Worm (Caenorhabditis elegans): Measurements from ENCODE around the gene srx-64.

Gene srx-64

DNA sequence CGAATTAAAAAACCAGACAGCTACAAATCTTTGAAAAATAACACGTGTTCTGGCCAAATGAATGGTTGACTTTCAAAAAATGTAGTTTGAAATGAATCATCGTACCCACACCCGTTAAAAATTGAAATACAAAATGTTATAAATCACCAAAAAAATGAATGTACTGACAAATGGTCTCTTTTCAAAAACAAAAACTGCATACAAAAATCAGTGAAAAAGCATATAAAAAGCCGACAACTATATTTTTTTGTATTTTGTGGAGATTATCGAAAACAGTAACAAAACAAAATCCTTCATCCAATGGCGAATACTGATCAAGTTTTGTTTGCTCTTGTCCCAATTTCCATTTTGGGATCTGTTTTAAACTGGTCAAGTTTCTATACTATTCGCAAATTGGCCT lies 9.9 kb upstream of the srx-64 start, which contains the start of gene srx-66:
Gene srx-66 (plus strand): TSS at position 301 of the 400 bp plus-strand sequence.
- TF ChIP-seq athp-1 (tag; optimal IDR thresholded peaks at IDR 0.05): no peak
- no peak for TF ChIP-seq repo-1 (tag; optimal IDR thresholded peaks at IDR 0.05)
- no peak for TF ChIP-seq tbx-9 (tag; optimal IDR thresholded peaks at IDR 0.05; ENCODE audit: borderline replicate concordance)
- TF ChIP-seq attf-6 (GFP tag; IDR thresholded peaks at IDR 0.05): no peak
- TF ChIP-seq akir-1 (GFP tag; optimal IDR thresholded peaks at IDR 0.05): no peak
- no peak for TF ChIP-seq Y56A3A.18 (GFP tag; IDR thresholded peaks at IDR 0.05)
- no peak for TF ChIP-seq lin-40 (tag; optimal IDR thresholded peaks at IDR 0.05)
- TF ChIP-seq tbp1 (GFP tag; optimal IDR thresholded peaks at IDR 0.05): no peak
- TF ChIP-seq egl-44 (GFP tag; IDR thresholded peaks at IDR 0.05): no peak

DNA sequence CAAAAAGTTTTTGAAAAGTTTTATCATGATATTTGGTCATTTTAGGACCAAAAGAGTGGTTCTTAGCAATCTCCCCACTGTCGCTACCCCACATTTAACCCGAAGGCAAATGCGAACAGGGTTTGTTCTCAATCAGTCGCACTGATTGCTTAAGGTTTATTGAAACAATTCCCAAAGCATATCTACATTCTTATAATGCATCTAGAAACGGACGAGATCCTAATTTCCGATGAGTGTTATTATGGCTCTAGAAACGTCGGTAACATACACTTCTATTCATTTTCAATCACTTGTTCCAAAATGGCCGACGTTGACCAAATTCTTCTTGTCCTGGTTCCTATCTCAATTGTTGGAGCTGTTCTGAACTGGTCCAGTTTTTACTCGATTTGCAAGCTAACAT lies 7.6 kb upstream of the srx-64 start, which contains the start of gene srx-65:
Gene srx-65 (plus strand): TSS at position 301 of the 400 bp plus-strand sequence.
- no peak for TF ChIP-seq F23B12.7 (tag; optimal IDR thresholded peaks at IDR 0.05; ENCODE audit: insufficient read depth)

ce11 chrV:3922547-3922946 lies 6.7 kb upstream of the srx-64 start:
- TF ChIP-seq madf-3 (GFP tag; IDR thresholded peaks at IDR 0.05) (0 out of 2 replicates have a peak, but pooled peaks have one; percentile 45), F57A8.1 (GFP tag; optimal IDR thresholded peaks at IDR 0.05) (no peak), zfh-2 (GFP tag; conservative IDR thresholded peaks at IDR 0.05) (no peak), pha-4 (tag; optimal IDR thresholded peaks at IDR 0.05) (no peak), athp-1 (tag; optimal IDR thresholded peaks at IDR 0.05) (no peak), T26A5.8 (tag; optimal IDR thresholded peaks at IDR 0.05) (no peak), nfyb-1 (GFP tag; IDR thresholded peaks at IDR 0.05) (no peak)

DNA sequence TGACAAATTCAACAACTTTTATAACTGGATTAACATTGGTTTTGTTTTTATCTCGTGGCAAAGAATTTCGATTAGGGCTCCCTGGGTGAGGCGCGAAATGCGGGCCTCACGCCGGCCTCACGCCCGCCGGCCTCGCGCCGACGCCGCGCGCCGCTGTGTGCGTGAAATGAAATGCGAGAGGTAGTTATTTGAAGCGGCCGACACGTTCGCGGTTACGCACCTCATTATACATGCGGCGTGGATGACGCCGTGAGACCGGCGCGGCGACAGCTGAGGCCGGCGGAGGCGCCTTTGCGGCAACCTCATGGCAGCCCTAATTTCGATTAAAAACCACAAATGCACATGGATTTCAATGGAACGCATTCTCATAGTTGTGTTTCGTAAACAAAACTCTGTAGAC lies 1.7 kb upstream of the srx-64 start:
- no peak for TF ChIP-seq Y56A3A.18 (GFP tag; IDR thresholded peaks at IDR 0.05)
- 0 out of 2 replicates have a peak, but pooled peaks have one; percentile 43 for TF ChIP-seq nhr-120 (GFP tag; IDR thresholded peaks at IDR 0.05)
- TF ChIP-seq egl-18 (GFP tag; IDR thresholded peaks at IDR 0.05): 0 out of 2 replicates have a peak, but pooled peaks have one; percentile 30
- TF ChIP-seq madf-8 (GFP tag; conservative IDR thresholded peaks at IDR 0.05): no peak
- no peak for TF ChIP-seq snpc-4 (GFP tag; optimal IDR thresholded peaks at IDR 0.05)
- TF ChIP-seq snpc-4 (tag; optimal IDR thresholded peaks at IDR 0.05): peak in 2 of 4 experiments; percentile 74 to 84
- peak; percentile 57 for TF ChIP-seq hmg-1.2 (GFP tag; IDR thresholded peaks at IDR 0.05)
- 0 out of 2 replicates have a peak, but pooled peaks have one; percentile 78 for TF ChIP-seq F37B4.10 (GFP tag; IDR thresholded peaks at IDR 0.05)

DNA sequence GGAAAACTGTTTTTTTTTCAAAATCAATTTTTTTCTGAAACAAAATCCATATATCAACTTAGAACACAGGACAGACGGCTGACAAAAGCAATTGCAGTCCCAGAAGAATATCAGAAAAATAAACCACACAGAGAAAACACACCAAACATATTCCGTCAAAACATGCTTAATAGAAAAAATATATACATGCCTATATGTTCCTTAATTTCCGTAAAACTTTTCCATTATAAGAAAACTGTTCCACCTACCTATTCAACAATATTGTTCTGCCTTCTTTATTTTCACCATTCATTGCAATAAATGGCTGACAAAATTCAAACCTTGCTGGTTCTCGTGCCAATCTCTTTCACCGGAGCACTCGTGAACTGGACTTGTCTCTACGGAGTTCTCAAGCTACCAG lies 2.1 kb downstream of the srx-64 start, which contains the start of gene srx-63:
Gene srx-63 (plus strand): TSS at position 301 of the 400 bp plus-strand sequence.
- no peak for TF ChIP-seq ceh-91 (GFP tag; IDR thresholded peaks at IDR 0.05)
- no peak for TF ChIP-seq lin-26 (GFP tag; IDR thresholded peaks at IDR 0.05)
- TF ChIP-seq him-1 (tag; optimal IDR thresholded peaks at IDR 0.05): no peak
- TF ChIP-seq unc-130 (GFP tag; optimal IDR thresholded peaks at IDR 0.05): no peak
- no peak for TF ChIP-seq ama-1 (optimal IDR thresholded peaks at IDR 0.05)
- no peak for TF ChIP-seq ama-1 (GFP tag; optimal IDR thresholded peaks at IDR 0.05)
- no peak for TF ChIP-seq mcd-1 (GFP tag; IDR thresholded peaks at IDR 0.05)

- peak; percentile 5 for TF ChIP-seq nhr-80 (tag; optimal IDR thresholded peaks at IDR 0.05)
- TF ChIP-seq hlh-12 (tag; optimal IDR thresholded peaks at IDR 0.05): no peak
Measured at ce11 chrV:3935892-3936478, 6.8 kb downstream of the srx-64 start, which contains the start of gene cyp-35A5. cyp-35A5 (plus strand) TSS chrV:3936326.
